Worm (Caenorhabditis elegans): ENCODE measurements around the gene R04B5.11.

ce11 chrV:10124799-10125548, 33.9 kb upstream of the R04B5.11 start, which contains the start of gene C08B6.10:
- no peak for TF ChIP-seq snpc-4 (GFP tag; optimal IDR thresholded peaks at IDR 0.05)
- TF ChIP-seq snpc-4 (tag; optimal IDR thresholded peaks at IDR 0.05) = no peak
- no peak for TF ChIP-seq bed-1 (GFP tag; IDR thresholded peaks at IDR 0.05)
- TF ChIP-seq ztf-26 (tag; optimal IDR thresholded peaks at IDR 0.05) = no peak
- TF ChIP-seq attf-5 (GFP tag; optimal IDR thresholded peaks at IDR 0.05) = no peak
- TF ChIP-seq hmg-20 (GFP tag; IDR thresholded peaks at IDR 0.05) = no peak
- TF ChIP-seq tbx-9 (tag; optimal IDR thresholded peaks at IDR 0.05; ENCODE audit: borderline replicate concordance) = no peak
- TF ChIP-seq ceh-58 (GFP tag; IDR thresholded peaks at IDR 0.05) = no peak
- TF ChIP-seq unc-62 (GFP tag; optimal IDR thresholded peaks at IDR 0.05) = no peak
- no peak for TF ChIP-seq ztf-22 (GFP tag; optimal IDR thresholded peaks at IDR 0.05)
